Fruit fly (Drosophila melanogaster) whole organism, embryonic: Measurements from ENCODE around the gene CG13252.
A peak's percentile ranks its signal among the peaks of the same experiment; 100 is the strongest.

Experiments
- Adf1 ChIP-seq: fragments of 200-800 bp; sonication (Bioruptor generic); IDR thresholded peaks from 2 replicates; pipeline ENCODE4 v1.3.6; 2022; ENCODE audit warnings: missing biosample characterization, missing genetic modification characterization
- B-H1 ChIP-seq: fragments of 200-800 bp; sonication (Bioruptor generic); IDR thresholded peaks from 3 replicates; pipeline ENCODE4 v1.3.6; 2022; ENCODE audit warnings: missing biosample characterization, missing genetic modification characterization
- Bgb ChIP-seq: fragments of 200-800 bp; sonication (Bioruptor generic); IDR thresholded peaks from 2 replicates; pipeline ENCODE4 v1.3.6; 2022; ENCODE audit warnings: missing biosample characterization, missing genetic modification characterization; ENCODE audit not compliant: partially characterized antibody
- CG10147 ChIP-seq: fragments of 200-800 bp; sonication (Bioruptor generic); optimal IDR thresholded peaks from 2 replicates; lab custom pipeline; 2019; ENCODE audit warnings: missing biosample characterization, mild to moderate bottlenecking, missing genetic modification characterization, moderate library complexity
- CG10959 ChIP-seq: fragments of 200-800 bp; sonication (Bioruptor generic); IDR thresholded peaks from 2 replicates; pipeline ENCODE4 v1.3.6; 2022; ENCODE audit warnings: missing biosample characterization, missing genetic modification characterization
- CG12219 ChIP-seq: fragments of 200-800 bp; sonication (Bioruptor generic); optimal IDR thresholded peaks from 3 replicates; lab custom pipeline; 2018; ENCODE audit warnings: missing biosample characterization, mild to moderate bottlenecking, missing genetic modification characterization
- CG13287 ChIP-seq: fragments of 200-800 bp; sonication (Bioruptor generic); IDR thresholded peaks from 2 replicates; pipeline ENCODE4 v1.3.6; 2022; ENCODE audit warnings: missing biosample characterization, missing genetic modification characterization; ENCODE audit not compliant: partially characterized antibody
- CG14050 ChIP-seq: fragments of 200-800 bp; sonication (Bioruptor generic); IDR thresholded peaks from 3 replicates; pipeline ENCODE4 v1.3.6; 2022; ENCODE audit warnings: missing biosample characterization, missing genetic modification characterization
- CG2678 ChIP-seq: fragments of 200-800 bp; sonication (Bioruptor generic); optimal IDR thresholded peaks from 3 replicates; lab custom pipeline; 2019; ENCODE audit warnings: missing biosample characterization, mild to moderate bottlenecking, missing genetic modification characterization, moderate library complexity
- CG31441 ChIP-seq: fragments of 200-800 bp; sonication (Bioruptor generic); IDR thresholded peaks from 2 replicates; pipeline ENCODE4 v1.3.6; 2022; ENCODE audit warnings: missing biosample characterization, missing genetic modification characterization
- CG32772 ChIP-seq: fragments of 200-800 bp; sonication (Bioruptor generic); IDR thresholded peaks from 2 replicates; pipeline ENCODE4 v1.3.6; 2022; ENCODE audit warnings: missing biosample characterization, missing genetic modification characterization
- CG4360 ChIP-seq: fragments of 200-800 bp; sonication (Bioruptor generic); IDR thresholded peaks from 2 replicates; pipeline ENCODE4 v1.3.6; 2022; ENCODE audit warnings: missing biosample characterization, missing genetic modification characterization
- CG4730 ChIP-seq: fragments of 200-800 bp; sonication (Bioruptor generic); IDR thresholded peaks from 2 replicates; pipeline ENCODE4 v1.3.6; 2022; ENCODE audit warnings: missing biosample characterization, missing genetic modification characterization
- CG6272 ChIP-seq: fragments of 200-800 bp; sonication (Bioruptor generic); IDR thresholded peaks from 2 replicates; pipeline ENCODE4 v1.3.6; 2022; ENCODE audit warnings: missing biosample characterization, missing genetic modification characterization
- CG7745 ChIP-seq: fragments of 200-800 bp; sonication (Bioruptor generic); optimal IDR thresholded peaks from 2 replicates; lab custom pipeline; 2018; ENCODE audit warnings: missing biosample characterization, mild to moderate bottlenecking, missing genetic modification characterization, moderate library complexity
- CG8089 ChIP-seq: fragments of 200-800 bp; sonication (Bioruptor generic); optimal IDR thresholded peaks from 3 replicates; lab custom pipeline; 2016; ENCODE audit warnings: missing biosample characterization, missing genetic modification characterization
- CG8765 ChIP-seq: fragments of 200-800 bp; sonication (Bioruptor generic); IDR thresholded peaks from 2 replicates; pipeline ENCODE4 v1.3.6; 2022; ENCODE audit warnings: missing biosample characterization, missing genetic modification characterization
- CG9437 ChIP-seq: fragments of 200-800 bp; sonication (Bioruptor generic); optimal IDR thresholded peaks from 2 replicates; lab custom pipeline; 2018; ENCODE audit warnings: missing biosample characterization, mild to moderate bottlenecking, missing genetic modification characterization
- CG9797 ChIP-seq: fragments of 200-800 bp; sonication (Bioruptor generic); optimal IDR thresholded peaks from 3 replicates; lab custom pipeline; 2018; ENCODE audit warnings: missing biosample characterization, mild to moderate bottlenecking, missing genetic modification characterization
- CG9932 ChIP-seq: fragments of 200-800 bp; sonication (Bioruptor generic); IDR thresholded peaks from 2 replicates; pipeline ENCODE4 v1.3.6; 2022; ENCODE audit warnings: missing biosample characterization, missing genetic modification characterization
- CTCF ChIP-seq: fragments of 200-800 bp; sonication (Bioruptor generic); optimal IDR thresholded peaks from 2 replicates; lab custom pipeline; 2017; ENCODE audit warnings: missing biosample characterization, mild to moderate bottlenecking, missing genetic modification characterization, moderate library complexity
- Camta ChIP-seq: fragments of 200-800 bp; sonication (Bioruptor generic); optimal IDR thresholded peaks from 2 replicates; lab custom pipeline; 2016; ENCODE audit warnings: missing biosample characterization, missing genetic modification characterization
- Dbx ChIP-seq: fragments of 200-800 bp; sonication (Bioruptor generic); IDR thresholded peaks from 3 replicates; pipeline ENCODE4 v1.3.6; 2022; ENCODE audit warnings: missing biosample characterization, missing genetic modification characterization
- Doc3 ChIP-seq: fragments of 200-800 bp; sonication (Bioruptor generic); IDR thresholded peaks from 3 replicates; pipeline ENCODE4 v1.3.6; 2022; ENCODE audit warnings: missing biosample characterization, missing genetic modification characterization; ENCODE audit not compliant: partially characterized antibody
- E2f2 ChIP-seq: fragments of 200-800 bp; sonication (Bioruptor generic); IDR thresholded peaks from 2 replicates; pipeline ENCODE4 v1.3.6; 2022; ENCODE audit warnings: missing biosample characterization, missing genetic modification characterization
- Hr39 ChIP-seq: fragments of >200 bp; optimal IDR thresholded peaks from 2 replicates; lab custom pipeline; 2017
- Max ChIP-seq: fragments of 200-800 bp; sonication (Bioruptor generic); optimal IDR thresholded peaks from 2 replicates; lab custom pipeline; 2016; ENCODE audit warnings: missing biosample characterization, mild to moderate bottlenecking, missing genetic modification characterization
- NC2α ChIP-seq: fragments of 200-800 bp; sonication (Bioruptor generic); optimal IDR thresholded peaks from 2 replicates; lab custom pipeline; 2016; ENCODE audit warnings: missing biosample characterization, missing genetic modification characterization
- Spps ChIP-seq: fragments of 200-800 bp; sonication (Bioruptor generic); optimal IDR thresholded peaks from 2 replicates; lab custom pipeline; 2018; ENCODE audit warnings: missing biosample characterization, mild to moderate bottlenecking, missing genetic modification characterization
- Taf1 ChIP-seq: fragments of 200-800 bp; sonication (Bioruptor generic); IDR thresholded peaks from 2 replicates; pipeline ENCODE4 v1.3.6; 2022; ENCODE audit warnings: missing biosample characterization, missing genetic modification characterization
- ap ChIP-seq: fragments of 200-800 bp; sonication (Bioruptor generic); IDR thresholded peaks from 2 replicates; pipeline ENCODE4 v1.3.6; 2022; ENCODE audit warnings: missing biosample characterization, missing genetic modification characterization
- ara ChIP-seq: fragments of 200-800 bp; sonication (Bioruptor generic); IDR thresholded peaks from 2 replicates; pipeline ENCODE4 v1.3.6; 2022; ENCODE audit warnings: missing biosample characterization, missing genetic modification characterization
- az2 ChIP-seq: fragments of 200-800 bp; sonication (Bioruptor generic); optimal IDR thresholded peaks from 3 replicates; lab custom pipeline; 2016; ENCODE audit warnings: missing biosample characterization, missing genetic modification characterization
- bab2 ChIP-seq: fragments of 200-800 bp; sonication (Bioruptor generic); optimal IDR thresholded peaks from 2 replicates; lab custom pipeline; 2016; ENCODE audit warnings: missing biosample characterization, missing genetic modification characterization
- cas ChIP-seq: fragments of 200-800 bp; sonication (Bioruptor generic); IDR thresholded peaks from 2 replicates; pipeline ENCODE4 v1.3.6; 2022; ENCODE audit warnings: missing biosample characterization, missing genetic modification characterization
- cg ChIP-seq: fragments of 200-800 bp; sonication (Bioruptor generic); optimal IDR thresholded peaks from 3 replicates; lab custom pipeline; 2019; ENCODE audit warnings: missing biosample characterization, mild to moderate bottlenecking, missing genetic modification characterization, moderate library complexity
- chn ChIP-seq: fragments of 200-800 bp; sonication (Bioruptor generic); optimal IDR thresholded peaks from 2 replicates; lab custom pipeline; 2016; ENCODE audit warnings: missing biosample characterization, missing genetic modification characterization
- dm ChIP-seq: fragments of 200-800 bp; sonication (Bioruptor generic); optimal IDR thresholded peaks from 3 replicates; lab custom pipeline; 2016; ENCODE audit warnings: missing biosample characterization, missing genetic modification characterization
- emc ChIP-seq: fragments of 200-800 bp; sonication (Bioruptor generic); optimal IDR thresholded peaks from 2 replicates; lab custom pipeline; 2016; ENCODE audit warnings: missing biosample characterization, missing genetic modification characterization
- fu2 ChIP-seq: fragments of 200-800 bp; sonication (Bioruptor generic); optimal IDR thresholded peaks from 2 replicates; lab custom pipeline; 2016; ENCODE audit warnings: missing biosample characterization, missing genetic modification characterization
- her ChIP-seq: fragments of 200-800 bp; sonication (Bioruptor generic); optimal IDR thresholded peaks from 2 replicates; lab custom pipeline; 2016; ENCODE audit warnings: missing biosample characterization, missing genetic modification characterization
- lov ChIP-seq, 2 experiments: fragments of 200-800 bp in 1 of 2; fragments of >200 bp in 1 of 2; sonication (Bioruptor generic) in 1 of 2; IDR thresholded peaks in 1 of 2; optimal IDR thresholded peaks in 1 of 2; 2 replicates in 1 of 2; 3 replicates in 1 of 2; pipeline versions ENCODE4 v1.3.6 to Lab custom; 2017 to 2022; ENCODE audit warnings: missing biosample characterization in 1 of 2, missing genetic modification characterization in 1 of 2
- mld ChIP-seq: fragments of 200-800 bp; sonication (Bioruptor generic); IDR thresholded peaks from 3 replicates; pipeline ENCODE4 v1.3.6; 2022; ENCODE audit warnings: missing biosample characterization, missing genetic modification characterization; ENCODE audit not compliant: partially characterized antibody
- nau ChIP-seq: fragments of 200-800 bp; sonication (Bioruptor generic); optimal IDR thresholded peaks from 3 replicates; lab custom pipeline; 2017; ENCODE audit warnings: missing biosample characterization, mild to moderate bottlenecking, missing genetic modification characterization, missing genetic modification reagents
- pan ChIP-seq, 4 experiments: fragments of >200 bp in 3 of 4; fragments of 200-800 bp in 1 of 4; sonication (Bioruptor generic) in 1 of 4; optimal IDR thresholded peaks in 3 of 4; IDR thresholded peaks in 1 of 4; 2 replicates each; pipeline versions ENCODE4 v1.3.6 to Lab custom; 2017 to 2022; ENCODE audit warnings: missing biosample characterization in 2 of 4, missing genetic modification characterization in 2 of 4, mixed read lengths in 1 of 4
- repo ChIP-seq: fragments of 200-800 bp; sonication (Bioruptor generic); optimal IDR thresholded peaks from 2 replicates; lab custom pipeline; 2016; ENCODE audit warnings: missing biosample characterization, missing genetic modification characterization
- sc ChIP-seq, 3 experiments: fragments of >200 bp in 2 of 3; fragments of 200-800 bp in 1 of 3; sonication (Bioruptor generic) in 1 of 3; optimal IDR thresholded peaks; 2 replicates in 2 of 3; 3 replicates in 1 of 3; lab custom pipeline; 2017; ENCODE audit warnings: mild to moderate bottlenecking in 1 of 3, missing biosample characterization in 1 of 3, missing genetic modification characterization in 1 of 3, missing genetic modification reagents in 1 of 3
- sens-2 ChIP-seq: fragments of 200-800 bp; sonication (Bioruptor generic); IDR thresholded peaks from 2 replicates; pipeline ENCODE4 v1.3.6; 2022; ENCODE audit warnings: missing biosample characterization, missing genetic modification characterization
- slbo ChIP-seq: fragments of 200-800 bp; sonication (Bioruptor generic); IDR thresholded peaks from 2 replicates; pipeline ENCODE4 v1.3.6; 2022; ENCODE audit warnings: missing biosample characterization, missing genetic modification characterization
- tup ChIP-seq: fragments of 200-800 bp; sonication (Bioruptor generic); optimal IDR thresholded peaks from 2 replicates; lab custom pipeline; 2016; ENCODE audit warnings: missing biosample characterization, mild to moderate bottlenecking, missing genetic modification characterization, moderate library complexity

Gene CG13252

dm6 chr3L:20733530-20734257 is 3.3 kb downstream of the CG13252 start (continued):
- TF ChIP-seq CG9437 (GFP tag; lab: Kevin White, UChicago) = no peak
- TF ChIP-seq repo (GFP tag; lab: Kevin White, UChicago) = no peak
- TF ChIP-seq CG31441 = no peak
- TF ChIP-seq CG10959 = no peak
- no peak for TF ChIP-seq Taf1 (GFP tag; lab: Robert Waterston, UW)
- no peak for TF ChIP-seq Spps (tag; lab: Kevin White, UChicago)
- TF ChIP-seq CG9797 = no peak
- TF ChIP-seq CG7745 = no peak
- peak; percentile 25; the same call in 1 of the 2 replicates for TF ChIP-seq Adf1 (GFP tag; lab: Robert Waterston, UW)
- no peak for TF ChIP-seq CG4730 (GFP tag; lab: Robert Waterston, UW)
- TF ChIP-seq sc (optimal IDR thresholded peaks at IDR 0.05; lab: Kevin White, UChicago) = no peak
- TF ChIP-seq sc (GFP tag; optimal IDR thresholded peaks at IDR 0.05; lab: Kevin White, UChicago) = no peak
- TF ChIP-seq ara = no peak
- no peak for TF ChIP-seq CG8089 (GFP tag; lab: Kevin White, UChicago)
- no peak for TF ChIP-seq CG8765 (GFP tag; lab: Robert Waterston, UW)
- TF ChIP-seq fu2 (GFP tag; lab: Kevin White, UChicago) = no peak
- TF ChIP-seq CTCF (GFP tag; lab: Kevin White, UChicago) = no peak
- no peak for TF ChIP-seq NC2α
- TF ChIP-seq Doc3 = no peak
- no peak for TF ChIP-seq dm
- TF ChIP-seq pan (optimal IDR thresholded peaks at IDR 0.05; lab: Kevin White, UChicago) = no peak
- TF ChIP-seq pan (GFP tag; optimal IDR thresholded peaks at IDR 0.05 in 1 of 2, IDR thresholded peaks at IDR 0.05 in 1 of 2) = peak in 1 of 2 experiments; percentile 40
- TF ChIP-seq ap = no peak
- TF ChIP-seq cg = peak; percentile 35
- no peak for TF ChIP-seq CG9932 (GFP tag; lab: Robert Waterston, UW)
- TF ChIP-seq CG10147 (GFP tag; lab: Kevin White, UChicago) = no peak
- TF ChIP-seq Hr39 = no peak
- no peak for TF ChIP-seq nau (GFP tag; lab: Kevin White, UChicago)
- no peak for TF ChIP-seq tup
- TF ChIP-seq Camta (GFP tag; lab: Kevin White, UChicago) = no peak
- TF ChIP-seq CG12219 = no peak
- TF ChIP-seq Max = no peak
- TF ChIP-seq lov (optimal IDR thresholded peaks at IDR 0.05; lab: Kevin White, UChicago) = no peak
- TF ChIP-seq lov (GFP tag; IDR thresholded peaks at IDR 0.05; lab: Robert Waterston, UW) = no peak
- TF ChIP-seq mld (GFP tag; lab: Robert Waterston, UW) = no peak
- 0 out of 2 replicates have a peak, but pooled peaks have one; percentile 19 for TF ChIP-seq CG4360 (GFP tag; lab: Robert Waterston, UW)
- TF ChIP-seq az2 (GFP tag; lab: Kevin White, UChicago) = no peak
- TF ChIP-seq CG6272 (GFP tag; lab: Robert Waterston, UW) = no peak
- TF ChIP-seq CG14050 (GFP tag; lab: Robert Waterston, UW) = no peak
- TF ChIP-seq sens-2 (GFP tag; lab: Robert Waterston, UW) = no peak
- no peak for TF ChIP-seq Dbx (GFP tag; lab: Robert Waterston, UW)
- no peak for TF ChIP-seq CG13287
- no peak for TF ChIP-seq E2f2
- no peak for TF ChIP-seq her (GFP tag; lab: Kevin White, UChicago)
- no peak for TF ChIP-seq CG32772 (GFP tag; lab: Robert Waterston, UW)
- no peak for TF ChIP-seq bab2 (GFP tag; lab: Kevin White, UChicago)
- TF ChIP-seq slbo = no peak
- no peak for TF ChIP-seq emc (GFP tag; lab: Kevin White, UChicago)
- TF ChIP-seq Bgb = no peak
- no peak for TF ChIP-seq cas
- no peak for TF ChIP-seq B-H1 (GFP tag; lab: Robert Waterston, UW)
- no peak for TF ChIP-seq CG2678 (tag; lab: Kevin White, UChicago)
- no peak for TF ChIP-seq chn (GFP tag; lab: Kevin White, UChicago)
